Fruit fly (Drosophila melanogaster) whole organism, embryonic: Measurements from ENCODE around the gene rdhB.

ENCODE experiments used
- Adf1 ChIP-seq: fragments of 200-800 bp; sonication (Bioruptor generic); IDR thresholded peaks from 2 replicates; pipeline ENCODE4 v1.3.6; 2022; ENCODE audit warnings: missing biosample characterization, missing genetic modification characterization
- CG13775 ChIP-seq: fragments of 200-800 bp; sonication (Bioruptor generic); optimal IDR thresholded peaks from 3 replicates; lab custom pipeline; 2017; ENCODE audit warnings: missing biosample characterization, mild to moderate bottlenecking, missing genetic modification characterization
- CG17359 ChIP-seq: fragments of 200-800 bp; sonication (Bioruptor generic); optimal IDR thresholded peaks from 3 replicates; lab custom pipeline; 2018; ENCODE audit warnings: missing biosample characterization, mild to moderate bottlenecking, missing genetic modification characterization, moderate library complexity
- CG30403 ChIP-seq: fragments of 200-800 bp; sonication (Bioruptor generic); optimal IDR thresholded peaks from 3 replicates; lab custom pipeline; 2016; ENCODE audit warnings: missing biosample characterization, missing genetic modification characterization
- CG4707 ChIP-seq: fragments of 200-800 bp; sonication (Bioruptor generic); optimal IDR thresholded peaks from 2 replicates; lab custom pipeline; 2018; ENCODE audit warnings: missing biosample characterization, mild to moderate bottlenecking, missing genetic modification characterization, moderate library complexity
- CG7271 ChIP-seq: fragments of 200-800 bp; sonication (Bioruptor generic); optimal IDR thresholded peaks from 2 replicates; lab custom pipeline; 2018; ENCODE audit warnings: missing biosample characterization, mild to moderate bottlenecking, missing genetic modification characterization, moderate library complexity
- CG8765 ChIP-seq: fragments of 200-800 bp; sonication (Bioruptor generic); IDR thresholded peaks from 2 replicates; pipeline ENCODE4 v1.3.6; 2022; ENCODE audit warnings: missing biosample characterization, missing genetic modification characterization
- CG9727 ChIP-seq: fragments of 200-800 bp; sonication (Bioruptor generic); optimal IDR thresholded peaks from 3 replicates; lab custom pipeline; 2017; ENCODE audit warnings: missing biosample characterization, mild to moderate bottlenecking, missing genetic modification characterization
- D ChIP-seq, 2 experiments: fragments of 200-800 bp in 1 of 2; fragments of >200 bp in 1 of 2; sonication (Bioruptor generic) in 1 of 2; optimal IDR thresholded peaks; 2 replicates in 1 of 2; 3 replicates in 1 of 2; lab custom pipeline; 2017; ENCODE audit warnings: mild to moderate bottlenecking in 1 of 2, missing biosample characterization in 1 of 2, missing genetic modification characterization in 1 of 2, missing genetic modification reagents in 1 of 2
- Deaf1 ChIP-seq: fragments of 200-800 bp; optimal IDR thresholded peaks from 3 replicates; lab custom pipeline; 2019; ENCODE audit warnings: missing biosample characterization, mild to moderate bottlenecking, missing genetic modification characterization, moderate library complexity
- H15 ChIP-seq: fragments of 200-800 bp; sonication (Bioruptor generic); IDR thresholded peaks from 3 replicates; pipeline ENCODE4 v1.3.6; 2022; ENCODE audit warnings: missing biosample characterization, missing genetic modification characterization
- Hey ChIP-seq: fragments of 200-800 bp; sonication (Bioruptor generic); optimal IDR thresholded peaks from 3 replicates; lab custom pipeline; 2018; ENCODE audit warnings: missing biosample characterization, mild to moderate bottlenecking, missing genetic modification characterization
- Hr51 ChIP-seq, 2 experiments: fragments of 200-800 bp; sonication (Bioruptor generic); optimal IDR thresholded peaks; 2 replicates in 1 of 2; 3 replicates in 1 of 2; lab custom pipeline; 2016 to 2018; ENCODE audit warnings: missing biosample characterization in 2 of 2, missing genetic modification characterization in 2 of 2, mild to moderate bottlenecking in 1 of 2, moderate library complexity in 1 of 2
- Hsf ChIP-seq: fragments of 200-800 bp; sonication (Bioruptor generic); optimal IDR thresholded peaks from 3 replicates; lab custom pipeline; 2016; ENCODE audit warnings: missing biosample characterization, missing genetic modification characterization
- Lhr ChIP-seq: fragments of 200-800 bp; sonication (Bioruptor generic); optimal IDR thresholded peaks from 3 replicates; lab custom pipeline; 2017; ENCODE audit warnings: mild to moderate bottlenecking, missing biosample characterization, missing genetic modification reagents, missing genetic modification characterization
- MESR4 ChIP-seq: fragments of 200-800 bp; sonication (Bioruptor generic); optimal IDR thresholded peaks from 2 replicates; lab custom pipeline; 2018; ENCODE audit warnings: missing biosample characterization, mild to moderate bottlenecking, missing genetic modification characterization, moderate library complexity
- Meics ChIP-seq: fragments of 200-800 bp; sonication (Bioruptor generic); optimal IDR thresholded peaks from 2 replicates; lab custom pipeline; 2017; ENCODE audit warnings: missing biosample characterization, mild to moderate bottlenecking, missing genetic modification characterization
- NFAT ChIP-seq: fragments of 200-800 bp; sonication (Bioruptor generic); IDR thresholded peaks from 2 replicates; pipeline ENCODE4 v1.3.6; 2022; ENCODE audit warnings: missing biosample characterization, missing genetic modification characterization
- Rfx ChIP-seq: fragments of 200-800 bp; sonication (Bioruptor generic); IDR thresholded peaks from 2 replicates; pipeline ENCODE4 v1.3.6; 2022; ENCODE audit warnings: missing biosample characterization, missing genetic modification characterization
- Ssrp ChIP-seq: fragments of 200-800 bp; sonication (Bioruptor generic); optimal IDR thresholded peaks from 2 replicates; lab custom pipeline; 2018; ENCODE audit warnings: missing biosample characterization, mild to moderate bottlenecking, missing genetic modification characterization, moderate library complexity
- Taf1 ChIP-seq: fragments of 200-800 bp; sonication (Bioruptor generic); IDR thresholded peaks from 2 replicates; pipeline ENCODE4 v1.3.6; 2022; ENCODE audit warnings: missing biosample characterization, missing genetic modification characterization
- Xbp1 ChIP-seq: fragments of 200-800 bp; sonication (Bioruptor generic); optimal IDR thresholded peaks from 3 replicates; lab custom pipeline; 2016; ENCODE audit warnings: missing biosample characterization, mild to moderate bottlenecking, missing genetic modification characterization
- Xrp1 ChIP-seq: fragments of 200-800 bp; sonication (Bioruptor generic); IDR thresholded peaks from 2 replicates; pipeline ENCODE4 v1.3.6; 2022; ENCODE audit warnings: missing biosample characterization, missing genetic modification characterization
- ase ChIP-seq: fragments of 200-800 bp; sonication (Bioruptor generic); IDR thresholded peaks from 3 replicates; pipeline ENCODE4 v1.3.6; 2022; ENCODE audit warnings: missing biosample characterization, missing genetic modification characterization
- bigmax ChIP-seq: fragments of 200-800 bp; sonication (Bioruptor generic); optimal IDR thresholded peaks from 2 replicates; lab custom pipeline; 2018; ENCODE audit warnings: missing biosample characterization, mild to moderate bottlenecking, missing genetic modification characterization
- chif ChIP-seq, 2 experiments: fragments of 200-800 bp; sonication (Bioruptor generic); optimal IDR thresholded peaks; 3 replicates each; lab custom pipeline; 2016; ENCODE audit warnings: missing biosample characterization in 2 of 2, missing genetic modification characterization in 2 of 2
- dan ChIP-seq: fragments of 200-800 bp; sonication (Bioruptor generic); IDR thresholded peaks from 2 replicates; pipeline ENCODE4 v1.3.6; 2022; ENCODE audit warnings: missing biosample characterization, missing genetic modification characterization
- ewg ChIP-seq: fragments of 200-800 bp; sonication (Bioruptor generic); optimal IDR thresholded peaks from 3 replicates; lab custom pipeline; 2017; ENCODE audit warnings: mild to moderate bottlenecking, missing biosample characterization, missing genetic modification reagents, missing genetic modification characterization
- fu2 ChIP-seq: fragments of 200-800 bp; sonication (Bioruptor generic); optimal IDR thresholded peaks from 2 replicates; lab custom pipeline; 2016; ENCODE audit warnings: missing biosample characterization, missing genetic modification characterization
- inv ChIP-seq: fragments of 200-800 bp; sonication (Bioruptor generic); IDR thresholded peaks from 2 replicates; pipeline ENCODE4 v1.3.6; 2022; ENCODE audit warnings: missing biosample characterization, missing genetic modification characterization; ENCODE audit not compliant: partially characterized antibody
- jing ChIP-seq: fragments of 200-800 bp; sonication (Bioruptor generic); optimal IDR thresholded peaks from 2 replicates; lab custom pipeline; 2018; ENCODE audit warnings: missing biosample characterization, mild to moderate bottlenecking, missing genetic modification characterization
- kay ChIP-seq: fragments of 200-800 bp; sonication (Bioruptor generic); optimal IDR thresholded peaks from 2 replicates; lab custom pipeline; 2016; ENCODE audit warnings: missing biosample characterization, missing genetic modification characterization
- kni ChIP-seq: fragments of 200-800 bp; sonication (Bioruptor generic); optimal IDR thresholded peaks from 3 replicates; lab custom pipeline; 2017; ENCODE audit warnings: mild to moderate bottlenecking, missing biosample characterization, missing genetic modification reagents, missing genetic modification characterization
- lbe ChIP-seq: fragments of 200-800 bp; sonication (Bioruptor generic); optimal IDR thresholded peaks from 2 replicates; lab custom pipeline; 2016; ENCODE audit warnings: missing biosample characterization, mild to moderate bottlenecking, missing genetic modification characterization
- nau ChIP-seq: fragments of 200-800 bp; sonication (Bioruptor generic); optimal IDR thresholded peaks from 3 replicates; lab custom pipeline; 2017; ENCODE audit warnings: missing biosample characterization, mild to moderate bottlenecking, missing genetic modification characterization, missing genetic modification reagents
- pfk ChIP-seq: fragments of 200-800 bp; sonication (Bioruptor generic); optimal IDR thresholded peaks from 2 replicates; lab custom pipeline; 2018; ENCODE audit warnings: missing biosample characterization, mild to moderate bottlenecking, missing genetic modification characterization, moderate library complexity
- ro ChIP-seq: fragments of 200-800 bp; sonication (Bioruptor generic); IDR thresholded peaks from 2 replicates; pipeline ENCODE4 v1.3.6; 2022; ENCODE audit warnings: missing biosample characterization, missing genetic modification characterization
- trem ChIP-seq: fragments of 200-800 bp; optimal IDR thresholded peaks from 3 replicates; lab custom pipeline; 2019; ENCODE audit warnings: missing biosample characterization, mild to moderate bottlenecking, missing genetic modification characterization, moderate library complexity
- vvl ChIP-seq: fragments of 200-800 bp; sonication (Bioruptor generic); IDR thresholded peaks from 2 replicates; pipeline ENCODE4 v1.3.6; 2022; ENCODE audit warnings: missing biosample characterization, missing genetic modification characterization
- z ChIP-seq: fragments of 200-800 bp; sonication (Bioruptor generic); IDR thresholded peaks from 3 replicates; pipeline ENCODE4 v1.3.6; 2022; ENCODE audit warnings: missing biosample characterization, missing genetic modification characterization
- zfh1 ChIP-seq: fragments of 200-800 bp; sonication (Bioruptor generic); IDR thresholded peaks from 3 replicates; pipeline ENCODE4 v1.3.6; 2022; ENCODE audit warnings: missing biosample characterization, missing genetic modification characterization

The rdhB gene

DNA sequence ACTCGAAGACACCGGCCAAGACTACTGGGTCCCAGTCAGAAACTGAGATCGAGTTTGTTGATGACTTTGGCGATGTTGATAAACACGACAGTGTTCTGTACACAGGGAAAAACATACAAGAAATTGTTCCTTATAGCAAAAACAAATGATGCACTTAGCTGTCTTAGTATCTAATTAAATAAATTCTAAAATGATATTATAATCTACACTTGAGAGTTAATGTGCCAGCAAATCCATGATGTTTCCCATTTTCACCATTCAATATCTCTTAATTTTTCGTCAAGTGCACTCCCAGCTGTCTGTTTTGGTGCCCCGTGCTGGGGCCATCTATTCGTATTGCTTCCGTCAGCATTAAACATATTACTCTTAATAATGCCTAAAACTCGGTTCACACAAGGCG, 48.8 kb downstream of the rdhB start (continued):
- TF ChIP-seq fu2 (GFP tag; lab: Kevin White, UChicago), result no peak
- no peak for TF ChIP-seq ase (GFP tag; lab: Robert Waterston, UW)
- no peak for TF ChIP-seq CG8765
- TF ChIP-seq jing (GFP tag; lab: Kevin White, UChicago), result no peak
- no peak for TF ChIP-seq MESR4
- TF ChIP-seq trem (tag; lab: Kevin White, UChicago), result peak; percentile 15
- no peak for TF ChIP-seq Deaf1 (tag; lab: Kevin White, UChicago)
- no peak for TF ChIP-seq bigmax (GFP tag; lab: Kevin White, UChicago)
- TF ChIP-seq Taf1, result peak; percentile 55
- no peak for TF ChIP-seq D (optimal IDR thresholded peaks at IDR 0.05; lab: Kevin White, UChicago)
- TF ChIP-seq D (GFP tag; optimal IDR thresholded peaks at IDR 0.05; lab: Kevin White, UChicago), result peak; percentile 17
- TF ChIP-seq ewg (GFP tag; lab: Kevin White, UChicago), result no peak
- no peak for TF ChIP-seq ro
- peak; percentile 56; the same call in 1 of the 3 replicates for TF ChIP-seq zfh1 (GFP tag; lab: Robert Waterston, UW)
- TF ChIP-seq pfk (GFP tag; lab: Kevin White, UChicago), result no peak
- peak; percentile 54; the same call in 1 of the 2 replicates for TF ChIP-seq Xrp1
- no peak for TF ChIP-seq CG7271 (tag; lab: Kevin White, UChicago)
- TF ChIP-seq dan (GFP tag; lab: Robert Waterston, UW), result no peak
- TF ChIP-seq Xbp1 (GFP tag; lab: Kevin White, UChicago), result peak; percentile 11
- TF ChIP-seq NFAT (GFP tag; lab: Robert Waterston, UW), result peak; percentile 60
- peak; percentile 34 for TF ChIP-seq Hsf (GFP tag; lab: Kevin White, UChicago)
- peak; percentile 14 for TF ChIP-seq CG13775
- TF ChIP-seq Hey, result no peak
- TF ChIP-seq vvl, result peak; percentile 67; the same call in 1 of the 2 replicates
- TF ChIP-seq kni (GFP tag; lab: Kevin White, UChicago), result no peak
- TF ChIP-seq CG9727 (GFP tag; lab: Kevin White, UChicago), result peak; percentile 37
- peak; percentile 41 for TF ChIP-seq Meics (GFP tag; lab: Kevin White, UChicago)
- no peak for TF ChIP-seq Hr51 (GFP tag; optimal IDR thresholded peaks at IDR 0.05; lab: Kevin White, UChicago)
- TF ChIP-seq z, result no peak
- no peak for TF ChIP-seq inv (GFP tag; lab: Robert Waterston, UW)
- TF ChIP-seq Rfx, result peak; percentile 80
- no peak for TF ChIP-seq kay (GFP tag; lab: Kevin White, UChicago)

DNA sequence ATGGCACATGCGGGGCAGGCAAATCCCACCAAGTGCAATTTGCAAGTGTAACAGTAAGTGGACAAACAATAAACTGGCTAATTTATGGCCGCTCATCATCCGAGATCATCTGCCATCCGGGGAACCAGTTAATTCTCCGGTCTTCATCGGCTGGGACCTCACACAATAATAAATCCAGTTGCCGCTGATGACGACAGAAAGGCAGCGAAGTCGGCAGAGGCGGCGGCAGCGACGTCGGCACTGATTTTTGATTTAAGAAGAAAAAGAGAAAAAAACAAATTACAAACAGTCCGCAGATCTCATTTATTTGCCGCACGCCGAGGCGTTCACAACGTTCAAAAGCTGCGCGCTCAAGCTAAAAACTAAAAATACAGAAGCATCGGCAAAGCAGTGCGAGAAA, 50.9 kb downstream of the rdhB start, which contains the start of gene CG13856:
Gene CG13856 (plus strand): TSS at position 301 of the 400 bp plus-strand sequence.
- TF ChIP-seq CG17359 (tag; lab: Kevin White, UChicago) (no peak), Adf1 (GFP tag; lab: Robert Waterston, UW) (peak; percentile 17; the same call in 1 of the 2 replicates)

DNA sequence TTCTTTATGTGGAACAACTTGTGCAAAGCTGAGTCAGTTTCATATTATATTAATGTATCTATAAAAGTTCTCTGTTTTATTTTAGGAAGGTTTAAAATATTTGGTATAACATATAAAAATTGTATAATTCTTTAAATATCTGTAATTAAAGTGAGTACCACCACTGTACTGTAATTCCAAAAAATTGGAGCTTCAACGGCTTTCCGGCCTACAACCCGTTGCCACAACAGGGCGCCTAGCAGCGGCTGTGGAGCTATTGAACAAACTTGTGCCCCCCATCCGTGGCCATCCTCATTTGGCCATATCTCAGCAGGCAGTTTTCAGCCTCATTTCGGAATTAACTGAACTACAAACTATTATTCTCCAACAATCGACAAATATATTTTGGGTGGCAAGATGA, 54.1 kb downstream of the rdhB start, which contains the start of gene CG13855:
Gene CG13855 (plus strand): TSS at position 301 of the 400 bp plus-strand sequence.
- no peak for TF ChIP-seq H15 (GFP tag; lab: Robert Waterston, UW)
- TF ChIP-seq CG4707 (GFP tag; lab: Kevin White, UChicago), result no peak
- TF ChIP-seq z, result no peak
- no peak for TF ChIP-seq Lhr (GFP tag; lab: Kevin White, UChicago)
- no peak for TF ChIP-seq nau (GFP tag; lab: Kevin White, UChicago)
- no peak for TF ChIP-seq Ssrp (tag; lab: Kevin White, UChicago)
- no peak for TF ChIP-seq lbe (GFP tag; lab: Kevin White, UChicago)
- TF ChIP-seq CG30403 (GFP tag; lab: Kevin White, UChicago), result no peak
- no peak for TF ChIP-seq Deaf1 (tag; lab: Kevin White, UChicago)
- TF ChIP-seq chif (GFP tag; optimal IDR thresholded peaks at IDR 0.05; lab: Kevin White, UChicago), result no peak
- TF ChIP-seq, all 482 proteins: peak for 0
